Fruit fly (Drosophila melanogaster) whole organism, embryonic: ENCODE measurements around the gene CG33233.
A peak's percentile ranks its signal among the peaks of the same experiment; 100 is the strongest.

Source experiments
- B-H1 ChIP-seq: fragments of 200-800 bp; sonication (Bioruptor generic); IDR thresholded peaks from 3 replicates; pipeline ENCODE4 v1.3.6; 2022; ENCODE audit warnings: missing biosample characterization, missing genetic modification characterization
- CG10267 ChIP-seq: fragments of 200-800 bp; sonication (Bioruptor generic); optimal IDR thresholded peaks from 2 replicates; lab custom pipeline; 2018; ENCODE audit warnings: missing biosample characterization, mild to moderate bottlenecking, missing genetic modification characterization, moderate library complexity
- CG10366 ChIP-seq: fragments of 200-800 bp; sonication (Bioruptor generic); IDR thresholded peaks from 2 replicates; pipeline ENCODE4 v1.3.6; 2022; ENCODE audit warnings: missing biosample characterization, missing genetic modification characterization
- CG10565 ChIP-seq: fragments of 200-800 bp; sonication (Bioruptor generic); optimal IDR thresholded peaks from 3 replicates; lab custom pipeline; 2016; ENCODE audit warnings: missing biosample characterization, mild to moderate bottlenecking, missing genetic modification characterization
- CG11085 ChIP-seq: fragments of 200-800 bp; sonication (Bioruptor generic); IDR thresholded peaks from 2 replicates; pipeline ENCODE4 v1.3.6; 2022; ENCODE audit warnings: missing biosample characterization, missing genetic modification characterization
- CG12155 ChIP-seq: fragments of 200-800 bp; sonication (Bioruptor generic); optimal IDR thresholded peaks from 3 replicates; lab custom pipeline; 2016; ENCODE audit warnings: missing biosample characterization, missing genetic modification characterization
- CG14050 ChIP-seq: fragments of 200-800 bp; sonication (Bioruptor generic); IDR thresholded peaks from 3 replicates; pipeline ENCODE4 v1.3.6; 2022; ENCODE audit warnings: missing biosample characterization, missing genetic modification characterization
- CG14860 ChIP-seq: fragments of 200-800 bp; sonication (Bioruptor generic); IDR thresholded peaks from 3 replicates; pipeline ENCODE4 v1.3.6; 2022; ENCODE audit warnings: missing biosample characterization, missing genetic modification characterization; ENCODE audit not compliant: partially characterized antibody
- CG17186 ChIP-seq: fragments of 200-800 bp; sonication (Bioruptor generic); optimal IDR thresholded peaks from 3 replicates; lab custom pipeline; 2017; ENCODE audit warnings: missing biosample characterization, missing genetic modification reagents, missing genetic modification characterization
- CG17359 ChIP-seq: fragments of 200-800 bp; sonication (Bioruptor generic); optimal IDR thresholded peaks from 3 replicates; lab custom pipeline; 2018; ENCODE audit warnings: missing biosample characterization, mild to moderate bottlenecking, missing genetic modification characterization, moderate library complexity
- CG17802 ChIP-seq: fragments of 200-800 bp; sonication (Bioruptor generic); optimal IDR thresholded peaks from 2 replicates; lab custom pipeline; 2018; ENCODE audit warnings: missing biosample characterization, mild to moderate bottlenecking, missing genetic modification characterization, moderate library complexity
- CG18011 ChIP-seq: fragments of 200-800 bp; sonication (Bioruptor generic); optimal IDR thresholded peaks from 2 replicates; lab custom pipeline; 2017; ENCODE audit warnings: missing biosample characterization, missing genetic modification characterization, mild to moderate bottlenecking, moderate library complexity, missing genotype
- CG18262 ChIP-seq: fragments of 200-800 bp; optimal IDR thresholded peaks from 3 replicates; lab custom pipeline; 2019; ENCODE audit warnings: missing biosample characterization, mild to moderate bottlenecking, missing genetic modification characterization, moderate library complexity
- CG1832 ChIP-seq: fragments of 200-800 bp; sonication (Bioruptor generic); optimal IDR thresholded peaks from 2 replicates; lab custom pipeline; 2017; ENCODE audit warnings: missing biosample characterization, mild to moderate bottlenecking, missing genetic modification characterization, inconsistent platforms
- CG33557 ChIP-seq: fragments of 200-800 bp; sonication (Bioruptor generic); optimal IDR thresholded peaks from 2 replicates; lab custom pipeline; 2019; ENCODE audit warnings: missing biosample characterization, mild to moderate bottlenecking, missing genetic modification characterization, moderate library complexity
- CG4328 ChIP-seq: fragments of 200-800 bp; sonication (Bioruptor generic); optimal IDR thresholded peaks from 3 replicates; lab custom pipeline; 2017; ENCODE audit warnings: missing biosample characterization, missing genetic modification reagents, missing genetic modification characterization
- CG4854 ChIP-seq: fragments of 200-800 bp; sonication (Bioruptor generic); optimal IDR thresholded peaks from 2 replicates; lab custom pipeline; 2016; ENCODE audit warnings: missing biosample characterization, missing genetic modification characterization, inconsistent platforms
- CG5245 ChIP-seq: fragments of 200-800 bp; sonication (Bioruptor generic); optimal IDR thresholded peaks from 3 replicates; lab custom pipeline; 2016; ENCODE audit warnings: missing biosample characterization, missing genetic modification characterization
- CG5953 ChIP-seq: fragments of 200-800 bp; sonication (Bioruptor generic); IDR thresholded peaks from 2 replicates; pipeline ENCODE4 v1.3.6; 2022; ENCODE audit warnings: missing biosample characterization, missing genetic modification characterization
- CG6175 ChIP-seq: fragments of 200-800 bp; sonication (Bioruptor generic); IDR thresholded peaks from 3 replicates; pipeline ENCODE4 v1.3.6; 2022; ENCODE audit warnings: missing biosample characterization, missing genetic modification characterization
- CG6765 ChIP-seq: fragments of 200-800 bp; sonication (Bioruptor generic); optimal IDR thresholded peaks from 3 replicates; lab custom pipeline; 2017; ENCODE audit warnings: missing biosample characterization, mild to moderate bottlenecking, missing genetic modification characterization
- CG7556 ChIP-seq: fragments of 200-800 bp; sonication (Bioruptor generic); optimal IDR thresholded peaks from 2 replicates; lab custom pipeline; 2017; ENCODE audit warnings: missing biosample characterization, mild to moderate bottlenecking, missing genetic modification characterization
- CG7786 ChIP-seq: fragments of 200-800 bp; sonication (Bioruptor generic); optimal IDR thresholded peaks from 2 replicates; lab custom pipeline; 2016; ENCODE audit warnings: missing biosample characterization, missing genetic modification characterization
- CG9932 ChIP-seq: fragments of 200-800 bp; sonication (Bioruptor generic); IDR thresholded peaks from 2 replicates; pipeline ENCODE4 v1.3.6; 2022; ENCODE audit warnings: missing biosample characterization, missing genetic modification characterization
- CTCF ChIP-seq: fragments of 200-800 bp; sonication (Bioruptor generic); optimal IDR thresholded peaks from 2 replicates; lab custom pipeline; 2017; ENCODE audit warnings: missing biosample characterization, mild to moderate bottlenecking, missing genetic modification characterization, moderate library complexity
- Dbx ChIP-seq: fragments of 200-800 bp; sonication (Bioruptor generic); IDR thresholded peaks from 3 replicates; pipeline ENCODE4 v1.3.6; 2022; ENCODE audit warnings: missing biosample characterization, missing genetic modification characterization
- HLH54F ChIP-seq: fragments of 200-800 bp; sonication (Bioruptor generic); optimal IDR thresholded peaks from 3 replicates; lab custom pipeline; 2016; ENCODE audit warnings: missing biosample characterization, missing genetic modification characterization
- Hsf ChIP-seq: fragments of 200-800 bp; sonication (Bioruptor generic); optimal IDR thresholded peaks from 3 replicates; lab custom pipeline; 2016; ENCODE audit warnings: missing biosample characterization, missing genetic modification characterization
- Ravus ChIP-seq: fragments of 200-800 bp; sonication (Bioruptor generic); IDR thresholded peaks from 2 replicates; pipeline ENCODE4 v1.3.6; 2022; ENCODE audit warnings: missing biosample characterization, missing genetic modification characterization
- Rx ChIP-seq: fragments of 200-800 bp; sonication (Bioruptor generic); IDR thresholded peaks from 2 replicates; pipeline ENCODE4 v1.3.6; 2022; ENCODE audit warnings: missing biosample characterization, missing genetic modification characterization
- Sin3A ChIP-seq: fragments of >200 bp; optimal IDR thresholded peaks from 2 replicates; lab custom pipeline; 2018
- Sox100B ChIP-seq: fragments of 200-800 bp; sonication (Bioruptor generic); optimal IDR thresholded peaks from 3 replicates; lab custom pipeline; 2018; ENCODE audit warnings: missing biosample characterization, mild to moderate bottlenecking, missing genetic modification characterization
- Sry-β ChIP-seq: fragments of 200-800 bp; sonication (Bioruptor generic); optimal IDR thresholded peaks from 2 replicates; lab custom pipeline; 2018; ENCODE audit warnings: missing biosample characterization, mild to moderate bottlenecking, missing genetic modification characterization, moderate library complexity
- al ChIP-seq: fragments of 200-800 bp; sonication (Bioruptor generic); IDR thresholded peaks from 2 replicates; pipeline ENCODE4 v1.3.6; 2022; ENCODE audit warnings: missing biosample characterization, missing genetic modification characterization
- ash1 ChIP-seq: fragments of 200-800 bp; sonication (Bioruptor generic); optimal IDR thresholded peaks from 2 replicates; lab custom pipeline; 2018; ENCODE audit warnings: missing biosample characterization, mild to moderate bottlenecking, missing genetic modification characterization
- bab2 ChIP-seq: fragments of 200-800 bp; sonication (Bioruptor generic); optimal IDR thresholded peaks from 2 replicates; lab custom pipeline; 2016; ENCODE audit warnings: missing biosample characterization, missing genetic modification characterization
- btn ChIP-seq: fragments of 200-800 bp; sonication (Bioruptor generic); optimal IDR thresholded peaks from 2 replicates; lab custom pipeline; 2016; ENCODE audit warnings: missing biosample characterization, missing genetic modification characterization
- cato ChIP-seq: fragments of 200-800 bp; sonication (Bioruptor generic); optimal IDR thresholded peaks from 2 replicates; lab custom pipeline; 2016; ENCODE audit warnings: missing biosample characterization, missing genetic modification characterization, borderline replicate concordance
- dpn ChIP-seq, 2 experiments: fragments of 200-800 bp; sonication (Bioruptor generic); optimal IDR thresholded peaks; 3 replicates each; lab custom pipeline; 2016; ENCODE audit warnings: missing biosample characterization in 2 of 2, missing genetic modification characterization in 2 of 2
- grau ChIP-seq: fragments of 200-800 bp; optimal IDR thresholded peaks from 3 replicates; lab custom pipeline; 2019; ENCODE audit warnings: missing biosample characterization, mild to moderate bottlenecking, missing genetic modification characterization, moderate library complexity
- h ChIP-seq: fragments of >200 bp; optimal IDR thresholded peaks from 2 replicates; lab custom pipeline; 2017
- hkb ChIP-seq, 2 experiments: fragments of 200-800 bp in 1 of 2; fragments of >200 bp in 1 of 2; sonication (Bioruptor generic) in 1 of 2; IDR thresholded peaks in 1 of 2; optimal IDR thresholded peaks in 1 of 2; 2 replicates each; pipeline versions ENCODE4 v1.3.6 to Lab custom; 2017 to 2022; ENCODE audit warnings: missing biosample characterization in 1 of 2, missing genetic modification characterization in 1 of 2
- ken ChIP-seq: fragments of 200-800 bp; sonication (Bioruptor generic); IDR thresholded peaks from 3 replicates; pipeline ENCODE4 v1.3.6; 2022; ENCODE audit warnings: missing biosample characterization, missing genetic modification characterization
- lab ChIP-seq: fragments of 200-800 bp; sonication (Bioruptor generic); optimal IDR thresholded peaks from 3 replicates; lab custom pipeline; 2017; ENCODE audit warnings: missing biosample characterization, missing genetic modification characterization, mild to moderate bottlenecking, moderate library complexity, missing genetic modification reagents
- nerfin-2 ChIP-seq: fragments of 200-800 bp; sonication (Bioruptor generic); IDR thresholded peaks from 2 replicates; pipeline ENCODE4 v1.3.6; 2022; ENCODE audit warnings: missing biosample characterization, missing genetic modification characterization; ENCODE audit not compliant: partially characterized antibody
- pita ChIP-seq: fragments of 200-800 bp; sonication (Bioruptor generic); optimal IDR thresholded peaks from 2 replicates; lab custom pipeline; 2017; ENCODE audit warnings: missing biosample characterization, mild to moderate bottlenecking, missing genetic modification characterization
- psq ChIP-seq: fragments of 200-800 bp; sonication (Bioruptor generic); optimal IDR thresholded peaks from 2 replicates; lab custom pipeline; 2017; ENCODE audit warnings: missing biosample characterization, missing genetic modification characterization
- repo ChIP-seq: fragments of 200-800 bp; sonication (Bioruptor generic); optimal IDR thresholded peaks from 2 replicates; lab custom pipeline; 2016; ENCODE audit warnings: missing biosample characterization, missing genetic modification characterization
- sens-2 ChIP-seq: fragments of 200-800 bp; sonication (Bioruptor generic); IDR thresholded peaks from 2 replicates; pipeline ENCODE4 v1.3.6; 2022; ENCODE audit warnings: missing biosample characterization, missing genetic modification characterization
- sna ChIP-seq: fragments of 200-800 bp; sonication (Bioruptor generic); IDR thresholded peaks from 2 replicates; pipeline ENCODE4 v1.3.6; 2022; ENCODE audit warnings: missing biosample characterization, missing genetic modification characterization; ENCODE audit not compliant: partially characterized antibody
- wor ChIP-seq: fragments of 200-800 bp; sonication (Bioruptor generic); IDR thresholded peaks from 2 replicates; pipeline ENCODE4 v1.3.6; 2022; ENCODE audit warnings: missing biosample characterization, missing genetic modification characterization
- z ChIP-seq: fragments of 200-800 bp; sonication (Bioruptor generic); IDR thresholded peaks from 3 replicates; pipeline ENCODE4 v1.3.6; 2022; ENCODE audit warnings: missing biosample characterization, missing genetic modification characterization
- zfh2 ChIP-seq: fragments of 200-800 bp; sonication (Bioruptor generic); optimal IDR thresholded peaks from 2 replicates; lab custom pipeline; 2016; ENCODE audit warnings: missing biosample characterization, missing genetic modification characterization

The CG33233 gene

DNA sequence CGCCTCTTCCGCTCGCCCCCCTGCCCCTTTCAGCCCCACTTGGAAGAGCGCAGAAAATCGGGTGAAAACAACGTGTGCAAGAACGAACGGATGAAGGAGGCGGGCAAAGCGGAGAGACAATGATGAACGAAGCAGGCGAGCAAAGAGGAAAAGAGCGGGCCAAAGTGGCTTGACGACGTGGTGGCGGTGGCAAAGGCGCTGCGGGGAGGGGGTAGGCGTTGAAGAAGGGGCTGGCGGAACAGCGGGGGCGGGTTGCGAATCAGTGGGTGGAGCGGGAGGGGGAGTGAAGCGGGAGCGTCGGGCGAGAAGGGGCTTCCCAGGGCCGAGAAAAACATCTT is 26.7 kb upstream of the CG33233 start (continued):
- TF ChIP-seq CG17359 (tag; lab: Kevin White, UChicago) (no peak), CG17186 (GFP tag; lab: Kevin White, UChicago) (no peak), pita (GFP tag; lab: Kevin White, UChicago) (no peak), CTCF (GFP tag; lab: Kevin White, UChicago) (no peak), CG10366 (GFP tag; lab: Robert Waterston, UW) (no peak), h (lab: Kevin White, UChicago) (peak; percentile 36), ash1 (GFP tag; lab: Kevin White, UChicago) (no peak), Rx (GFP tag; lab: Robert Waterston, UW) (no peak), psq (peak; percentile 100), bab2 (GFP tag; lab: Kevin White, UChicago) (no peak), CG17802 (no peak), CG10267 (no peak), ken (GFP tag; lab: Robert Waterston, UW) (no peak), CG4854 (GFP tag; lab: Kevin White, UChicago) (no peak), CG18262 (tag; lab: Kevin White, UChicago) (no peak), CG12155 (GFP tag; lab: Kevin White, UChicago) (no peak), z (GFP tag; lab: Robert Waterston, UW) (no peak), CG18011 (GFP tag; lab: Kevin White, UChicago) (no peak), al (GFP tag; lab: Robert Waterston, UW) (0 out of 2 replicates have a peak, but pooled peaks have one; percentile 28), nerfin-2 (no peak), hkb (optimal IDR thresholded peaks at IDR 0.05; lab: Kevin White, UChicago) (no peak), hkb (GFP tag; IDR thresholded peaks at IDR 0.05; lab: Robert Waterston, UW) (no peak), lab (peak; percentile 6), CG33557 (GFP tag; lab: Kevin White, UChicago) (no peak), btn (no peak), HLH54F (no peak), zfh2 (GFP tag; lab: Kevin White, UChicago) (no peak), cato (no peak), B-H1 (GFP tag; lab: Robert Waterston, UW) (no peak), CG4328 (GFP tag; lab: Kevin White, UChicago) (no peak), CG14860 (no peak), CG10565 (GFP tag; lab: Kevin White, UChicago) (no peak), grau (tag; lab: Kevin White, UChicago) (no peak), CG5245 (no peak), CG5953 (no peak), CG7556 (no peak), CG7786 (GFP tag; lab: Kevin White, UChicago) (no peak), sens-2 (GFP tag; lab: Robert Waterston, UW) (no peak), wor (GFP tag; lab: Robert Waterston, UW) (no peak), CG6175 (GFP tag; lab: Robert Waterston, UW) (peak; percentile 51; the same call in 1 of the 3 replicates), Dbx (GFP tag; lab: Robert Waterston, UW) (0 out of 3 replicates have a peak, but pooled peaks have one; percentile 9), Hsf (GFP tag; lab: Kevin White, UChicago) (no peak), dpn (GFP tag; optimal IDR thresholded peaks at IDR 0.05; lab: Kevin White, UChicago) (no peak), CG11085 (GFP tag; lab: Robert Waterston, UW) (no peak), sna (GFP tag; lab: Robert Waterston, UW) (no peak), CG9932 (GFP tag; lab: Robert Waterston, UW) (no peak), Sry-β (GFP tag; lab: Kevin White, UChicago) (no peak), CG6765 (GFP tag; lab: Kevin White, UChicago) (no peak), Sin3A (lab: Kevin White, UChicago) (no peak), CG1832 (GFP tag; lab: Kevin White, UChicago) (no peak), Sox100B (GFP tag; lab: Kevin White, UChicago) (no peak), repo (GFP tag; lab: Kevin White, UChicago) (no peak), Ravus (GFP tag; lab: Robert Waterston, UW) (no peak), CG14050 (GFP tag; lab: Robert Waterston, UW) (no peak)
